Worm (Caenorhabditis elegans): ENCODE data around the gene R05H5.7.

The R05H5.7 gene

DNA sequence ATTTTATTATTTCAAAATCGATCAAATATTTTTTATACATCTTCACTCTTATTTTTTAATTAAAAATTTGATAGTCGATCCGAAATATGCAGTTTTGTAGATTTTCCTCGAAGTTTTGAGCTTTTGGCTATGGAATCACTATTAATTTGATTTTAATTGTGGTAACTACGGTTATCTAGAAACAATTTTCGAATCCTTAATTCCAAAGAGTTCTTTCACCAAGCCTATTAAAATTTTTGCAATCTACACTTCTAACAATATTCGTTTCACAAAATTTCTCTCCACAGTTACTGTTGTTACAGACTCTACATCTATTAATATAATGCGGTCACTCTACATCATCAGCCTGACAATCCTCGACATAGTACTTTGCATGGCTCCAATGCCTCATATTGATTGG lies at the start of gene R05H5.7:
Gene R05H5.7, plus strand, starts transcription at position 301 of the 400 bp plus-strand sequence.
- TF ChIP-seq dpl-1 (GFP tag; optimal IDR thresholded peaks at IDR 0.05) (no peak), zip-11 (GFP tag; IDR thresholded peaks at IDR 0.05) (no peak), zag-1 (tag; optimal IDR thresholded peaks at IDR 0.05) (no peak), nhr-10 (tag; optimal IDR thresholded peaks at IDR 0.05) (no peak), hmg-1.1 (GFP tag; IDR thresholded peaks at IDR 0.05) (no peak)

DNA sequence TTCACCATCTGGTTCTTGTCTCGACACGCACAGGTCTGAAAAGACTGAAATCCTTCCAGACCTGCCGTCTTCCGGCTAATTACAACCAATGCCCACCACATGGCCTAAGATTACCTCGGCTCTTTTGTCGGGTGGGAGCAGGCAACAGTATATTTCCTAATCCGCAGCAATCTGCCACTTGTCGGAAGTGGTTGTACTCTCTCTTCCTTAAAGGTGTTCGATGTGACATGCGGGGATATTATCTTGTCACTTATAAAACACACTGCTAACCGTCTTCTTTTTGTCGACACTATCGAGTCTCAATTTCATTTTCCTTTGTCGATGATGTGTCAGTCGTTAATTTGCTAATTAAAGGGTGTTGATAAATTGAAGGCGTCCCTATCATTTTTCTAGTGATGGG lies 48.2 kb upstream of the R05H5.7 start, which contains the start of gene F27E5.3:
Gene F27E5.3, minus strand, starts transcription at position 101 of the 400 bp plus-strand sequence.
- TF ChIP-seq unc-62 (GFP tag; optimal IDR thresholded peaks at IDR 0.05 in 1 of 2) (peak in 1 of 2 experiments; percentile 70), unc-62 (tag; optimal IDR thresholded peaks at IDR 0.05) (no peak), spr-3 (GFP tag; optimal IDR thresholded peaks at IDR 0.05) (no peak)

DNA sequence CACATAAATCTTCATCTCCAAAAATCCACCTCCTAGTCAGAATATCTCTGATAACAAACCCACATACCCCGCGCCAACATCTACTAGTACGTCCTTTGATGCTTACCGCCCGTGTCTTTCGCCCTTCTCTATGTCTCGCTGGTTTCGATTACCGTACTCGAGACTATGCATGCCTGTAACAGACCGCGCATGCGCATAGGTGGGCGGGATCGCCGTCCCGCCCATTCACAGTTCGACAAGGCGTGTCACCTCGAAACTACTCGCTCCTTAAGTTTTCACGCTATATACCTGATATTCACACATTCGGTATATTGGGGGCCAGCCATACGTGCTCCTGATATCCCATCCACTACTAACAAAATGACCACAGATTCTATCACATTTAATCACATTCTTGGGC lies 45.8 kb upstream of the R05H5.7 start, which contains the start of gene pax-3:
Gene pax-3, plus strand, starts transcription at position 83 of the 400 bp plus-strand sequence.
- TF ChIP-seq zip-2 (tag; optimal IDR thresholded peaks at IDR 0.05), result no peak
- TF ChIP-seq tag-97 (GFP tag; IDR thresholded peaks at IDR 0.05), result no peak
- TF ChIP-seq egl-27 (tag; optimal IDR thresholded peaks at IDR 0.05), result no peak
- TF ChIP-seq php-3 (GFP tag; IDR thresholded peaks at IDR 0.05), result no peak
- no peak for TF ChIP-seq zfp-3 (GFP tag; conservative IDR thresholded peaks at IDR 0.05)
- TF ChIP-seq Y5F2A.4 (GFP tag; optimal IDR thresholded peaks at IDR 0.05), result no peak
- TF ChIP-seq saeg-2 (GFP tag; IDR thresholded peaks at IDR 0.05), result no peak
- TF ChIP-seq zip-11 (GFP tag; IDR thresholded peaks at IDR 0.05), result no peak
- TF ChIP-seq mdt-29 (GFP tag; IDR thresholded peaks at IDR 0.05), result no peak
- no peak for TF ChIP-seq R02D3.7 (tag; optimal IDR thresholded peaks at IDR 0.05)
- no peak for TF ChIP-seq pqm-1 (tag; optimal IDR thresholded peaks at IDR 0.05)
- no peak for TF ChIP-seq ama-1 (optimal IDR thresholded peaks at IDR 0.05)
- TF ChIP-seq aha-1 (tag), result peak; percentile 88
- TF ChIP-seq set-16 (GFP tag; IDR thresholded peaks at IDR 0.05), result no peak
- TF ChIP-seq cey-2 (tag; optimal IDR thresholded peaks at IDR 0.05; ENCODE audit: borderline replicate concordance, insufficient read depth), result no peak
- TF ChIP-seq ceh-82 (tag; optimal IDR thresholded peaks at IDR 0.05), result no peak
- TF ChIP-seq unc-62 (GFP tag; optimal IDR thresholded peaks at IDR 0.05 in 1 of 2), result peak in 1 of 2 experiments; percentile 3
- TF ChIP-seq unc-62 (tag; optimal IDR thresholded peaks at IDR 0.05), result no peak
- no peak for TF ChIP-seq vab-7 (GFP tag; IDR thresholded peaks at IDR 0.05)

DNA sequence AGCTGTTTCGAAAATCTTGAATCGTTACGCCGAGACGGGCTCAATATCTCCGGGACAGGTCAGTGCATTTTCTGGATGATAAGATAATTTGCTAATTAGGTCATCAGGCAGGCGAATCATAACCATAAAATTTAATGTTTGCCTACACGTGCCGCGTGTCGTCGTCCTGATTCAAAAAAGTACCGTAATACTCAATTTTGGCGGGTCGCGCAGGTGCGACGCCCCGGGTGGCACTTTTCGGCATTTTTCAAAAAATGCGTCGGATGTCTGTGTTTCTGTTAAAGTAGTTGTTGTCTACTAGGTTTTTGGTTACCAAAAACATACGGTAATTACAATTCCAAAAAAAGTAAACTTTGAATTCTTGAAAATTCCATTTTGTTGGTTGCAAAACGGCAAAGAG lies 44.8 kb upstream of the R05H5.7 start:
- no peak for TF ChIP-seq lin-1 (GFP tag; IDR thresholded peaks at IDR 0.05)
- TF ChIP-seq lin-13 (GFP tag; optimal IDR thresholded peaks at IDR 0.05), result no peak
- TF ChIP-seq unc-39 (tag; optimal IDR thresholded peaks at IDR 0.05), result no peak
- TF ChIP-seq fos-1 (tag; optimal IDR thresholded peaks at IDR 0.05), result no peak
- no peak for TF ChIP-seq daf-8 (GFP tag; IDR thresholded peaks at IDR 0.05)

DNA sequence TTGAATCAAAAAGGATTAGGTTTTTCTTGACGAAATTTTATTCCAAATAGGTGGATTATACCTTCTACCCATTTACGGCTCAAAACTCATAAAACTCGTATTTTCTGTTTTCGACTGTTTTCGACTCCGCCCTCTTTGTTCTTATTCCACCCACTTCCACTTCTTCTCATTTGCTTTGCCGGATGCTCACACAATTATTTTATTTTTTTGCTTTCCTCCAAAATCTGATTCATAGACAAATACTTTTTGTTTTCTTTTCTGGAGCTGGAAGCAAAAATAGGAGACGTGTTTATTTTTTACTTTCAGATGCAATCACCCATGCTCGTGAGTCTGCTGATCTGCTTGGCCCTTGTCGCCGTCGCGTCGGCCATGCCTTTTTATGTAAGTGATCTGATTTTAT lies 37.2 kb upstream of the R05H5.7 start, which contains the start of gene nlp-63:
Gene nlp-63, plus strand, starts transcription at position 301 of the 400 bp plus-strand sequence.
- TF ChIP-seq nhr-28 (tag; optimal IDR thresholded peaks at IDR 0.05), result no peak
- no peak for TF ChIP-seq ceh-28 (tag; optimal IDR thresholded peaks at IDR 0.05)
- no peak for TF ChIP-seq ZK337.2 (GFP tag; IDR thresholded peaks at IDR 0.05)
- no peak for TF ChIP-seq daf-12 (tag; optimal IDR thresholded peaks at IDR 0.05)
- TF ChIP-seq daf-19 (GFP tag; conservative IDR thresholded peaks at IDR 0.05), result no peak
- no peak for TF ChIP-seq aly-2 (tag; optimal IDR thresholded peaks at IDR 0.05)
- no peak for TF ChIP-seq F26F4.8 (GFP tag; conservative IDR thresholded peaks at IDR 0.05)
- TF ChIP-seq F37D6.2 (tag; optimal IDR thresholded peaks at IDR 0.05), result no peak
- no peak for TF ChIP-seq rbr-2 (tag; optimal IDR thresholded peaks at IDR 0.05)
- TF ChIP-seq madf-5 (GFP tag; IDR thresholded peaks at IDR 0.05), result no peak
- TF ChIP-seq ama-1 (optimal IDR thresholded peaks at IDR 0.05), result no peak
- no peak for TF ChIP-seq D1046.2 (GFP tag; IDR thresholded peaks at IDR 0.05)
- no peak for TF ChIP-seq ztf-7 (tag; optimal IDR thresholded peaks at IDR 0.05)
- TF ChIP-seq ceh-32 (tag; optimal IDR thresholded peaks at IDR 0.05; ENCODE audit: poor library complexity), result no peak
- TF ChIP-seq R02D3.7 (tag; optimal IDR thresholded peaks at IDR 0.05), result no peak
- TF ChIP-seq gei-8 (GFP tag; optimal IDR thresholded peaks at IDR 0.05), result no peak
- TF ChIP-seq Y75B8A.6 (GFP tag; IDR thresholded peaks at IDR 0.05), result no peak

Measured in whole organism, L4 larva.